Fruit fly (Drosophila melanogaster): ENCODE measurements around the gene VAChT.

- peak; percentile 3 for TF ChIP-seq CG6854 (GFP tag; optimal IDR thresholded peaks at IDR 0.05)
- no peak for TF ChIP-seq fd85E (GFP tag; optimal IDR thresholded peaks at IDR 0.05)
- no peak for TF ChIP-seq Sox14 (GFP tag; optimal IDR thresholded peaks at IDR 0.05)
- no peak for TF ChIP-seq svp (GFP tag)
- peak; percentile 22; the same call in 1 of the 3 replicates for TF ChIP-seq CG8119 (GFP tag; IDR thresholded peaks at IDR 0.05)
- TF ChIP-seq OdsH (GFP tag; optimal IDR thresholded peaks at IDR 0.05), result no peak
- no peak for TF ChIP-seq Sox102F (GFP tag; optimal IDR thresholded peaks at IDR 0.05)
- no peak for TF ChIP-seq lz (GFP tag; optimal IDR thresholded peaks at IDR 0.05)
These were observed 36.1 kb upstream of the VAChT start, which contains the start of gene CG7702 for dm6 chr3R:18669152-18669551.
